Worm (Caenorhabditis elegans): ENCODE results near the gene F25B3.2.

The F25B3.2 gene

DNA sequence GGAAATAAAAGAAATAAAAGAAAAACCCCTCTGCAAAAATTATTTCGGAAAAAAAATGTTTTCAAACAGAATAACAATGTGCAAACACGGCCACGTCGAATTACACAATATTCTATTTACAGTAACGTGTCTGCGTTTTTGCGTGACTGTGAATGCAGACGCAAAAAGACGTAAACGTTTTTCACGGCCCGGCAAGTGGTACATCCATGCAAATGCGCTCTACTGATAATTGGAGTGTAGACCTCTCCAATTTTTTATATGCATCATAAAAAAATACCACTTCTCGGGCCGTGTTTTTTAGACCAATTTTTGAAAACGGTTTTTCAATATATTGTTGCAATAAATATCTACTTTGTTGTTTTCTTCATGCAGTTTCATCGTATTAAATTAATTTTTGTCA is 27.6 kb upstream of the F25B3.2 start, which contains the start of gene nstp-10 (continued):
- TF ChIP-seq egl-27 (tag; optimal IDR thresholded peaks at IDR 0.05): no peak
- TF ChIP-seq mep-1 (tag; optimal IDR thresholded peaks at IDR 0.05): peak; percentile 12
- no peak for TF ChIP-seq ztf-11 (tag; optimal IDR thresholded peaks at IDR 0.05)

DNA sequence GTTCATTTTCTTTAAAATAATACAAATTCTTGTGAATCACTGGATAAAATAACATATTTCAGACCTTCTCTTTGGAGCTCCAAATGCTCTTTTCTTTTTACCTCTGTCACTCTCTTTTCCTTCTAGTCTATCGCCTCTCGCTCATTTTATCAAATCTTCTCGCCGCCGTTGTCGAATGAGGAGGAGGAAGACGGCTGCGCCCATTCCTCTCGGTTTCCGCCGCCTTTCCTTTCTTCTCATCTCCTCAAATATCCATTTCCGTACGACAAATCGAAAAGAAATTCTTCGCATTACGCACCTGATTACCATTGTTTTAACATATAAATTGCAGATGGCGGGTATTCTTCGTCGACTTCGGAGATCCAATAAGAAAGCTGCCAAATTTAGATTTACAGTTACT is 26.8 kb upstream of the F25B3.2 start, which contains the start of gene ehbp-1:
ehbp-1 (plus strand) TSS at position 332 of the 400 bp plus-strand sequence.
- TF ChIP-seq ceh-8 (GFP tag; optimal IDR thresholded peaks at IDR 0.05) (no peak), nhr-28 (tag; optimal IDR thresholded peaks at IDR 0.05) (no peak), lin-13 (GFP tag; optimal IDR thresholded peaks at IDR 0.05) (no peak), nhr-12 (tag; optimal IDR thresholded peaks at IDR 0.05) (no peak), pax-3 (tag; optimal IDR thresholded peaks at IDR 0.05) (no peak), rnt-1 (tag; optimal IDR thresholded peaks at IDR 0.05) (no peak), nhr-11 (tag; optimal IDR thresholded peaks at IDR 0.05) (no peak), nhr-84 (tag; optimal IDR thresholded peaks at IDR 0.05) (no peak), snu-23 (GFP tag; optimal IDR thresholded peaks at IDR 0.05) (peak; percentile 1), nhr-71 (tag; optimal IDR thresholded peaks at IDR 0.05) (peak; percentile 18), nhr-237 (tag; optimal IDR thresholded peaks at IDR 0.05) (no peak), tbx-2 (tag; optimal IDR thresholded peaks at IDR 0.05) (no peak), elt-2 (tag; optimal IDR thresholded peaks at IDR 0.05) (no peak), skn-1 (tag; optimal IDR thresholded peaks at IDR 0.05) (no peak), tlp-1 (tag; optimal IDR thresholded peaks at IDR 0.05) (no peak), nhr-90 (tag; optimal IDR thresholded peaks at IDR 0.05; ENCODE audit: poor library complexity) (no peak), pag-3 (tag; optimal IDR thresholded peaks at IDR 0.05; ENCODE audit: borderline replicate concordance, insufficient read depth) (no peak), snpc-4 (tag; optimal IDR thresholded peaks at IDR 0.05) (no peak), lin-14 (GFP tag; optimal IDR thresholded peaks at IDR 0.05) (peak; percentile 80), fkh-4 (tag; optimal IDR thresholded peaks at IDR 0.05; ENCODE audit: borderline replicate concordance) (no peak), hlh-17 (GFP tag; optimal IDR thresholded peaks at IDR 0.05; ENCODE audit: borderline replicate concordance) (no peak), zag-1 (tag; optimal IDR thresholded peaks at IDR 0.05) (no peak), xbp-1 (tag; optimal IDR thresholded peaks at IDR 0.05) (no peak), fkh-10 (GFP tag; optimal IDR thresholded peaks at IDR 0.05) (peak; percentile 58), nhr-20 (tag; optimal IDR thresholded peaks at IDR 0.05) (no peak), lsy-2 (tag; optimal IDR thresholded peaks at IDR 0.05) (no peak), sup-37 (GFP tag; optimal IDR thresholded peaks at IDR 0.05) (no peak), sox-4 (tag; optimal IDR thresholded peaks at IDR 0.05) (no peak), nhr-47 (tag; optimal IDR thresholded peaks at IDR 0.05) (no peak), F16B12.6 (tag; optimal IDR thresholded peaks at IDR 0.05) (no peak), nhr-77 (tag; optimal IDR thresholded peaks at IDR 0.05) (no peak), sptf-1 (tag; optimal IDR thresholded peaks at IDR 0.05) (no peak), ztf-4 (tag; optimal IDR thresholded peaks at IDR 0.05) (no peak), blmp-1 (tag; optimal IDR thresholded peaks at IDR 0.05) (peak; percentile 67), egl-13 (tag; optimal IDR thresholded peaks at IDR 0.05) (peak; percentile 18), swsn-7 (tag; optimal IDR thresholded peaks at IDR 0.05) (peak; percentile 0), lin-39 (tag; optimal IDR thresholded peaks at IDR 0.05) (no peak), ceh-63 (GFP tag; optimal IDR thresholded peaks at IDR 0.05) (no peak), C34B4.2 (tag; optimal IDR thresholded peaks at IDR 0.05) (no peak), C16A3.4 (tag; optimal IDR thresholded peaks at IDR 0.05) (no peak), dsc-1 (tag; optimal IDR thresholded peaks at IDR 0.05) (no peak), ets-5 (GFP tag; IDR thresholded peaks at IDR 0.05) (no peak), mdl-1 (tag; optimal IDR thresholded peaks at IDR 0.05) (no peak)

Data from whole organism, L1 larva.